Worm (Caenorhabditis elegans) whole organism, L2 larva: ENCODE data around the gene ftr-1.

Source experiments
- F13H6.1 ChIP-seq: sonication (generic microtip); optimal IDR thresholded peaks from 2 replicates; lab custom pipeline; 2016; ENCODE audit warnings: missing genetic modification characterization, missing compliant biosample characterization
- R02D3.7 ChIP-seq: fragments of 150-350 bp; optimal IDR thresholded peaks from 2 replicates; lab custom pipeline; 2014; ENCODE audit warnings: missing biosample characterization, missing genetic modification characterization
- Y55F3AM.14 ChIP-seq: fragments of 200-800 bp; sonication (Bioruptor generic); optimal IDR thresholded peaks from 2 replicates; lab custom pipeline; 2018; ENCODE audit warnings: mild to moderate bottlenecking, missing genetic modification characterization, missing compliant biosample characterization
- alr-1 ChIP-seq: fragments of 150-350 bp; optimal IDR thresholded peaks from 2 replicates; lab custom pipeline; 2014; ENCODE audit warnings: missing biosample characterization, missing genetic modification characterization
- aly-2 ChIP-seq: fragments of 150-350 bp; optimal IDR thresholded peaks from 2 replicates; lab custom pipeline; 2014; ENCODE audit warnings: missing biosample characterization, missing genetic modification characterization
- ama-1 ChIP-seq: fragments of 150-350 bp; optimal IDR thresholded peaks from 2 replicates; lab custom pipeline; 2018; ENCODE audit warnings: inconsistent platforms
- ceh-16 ChIP-seq: fragments of 150-350 bp; optimal IDR thresholded peaks from 2 replicates; lab custom pipeline; 2014; ENCODE audit warnings: missing biosample characterization, missing genetic modification characterization
- ceh-82 ChIP-seq: fragments of 150-350 bp; optimal IDR thresholded peaks from 2 replicates; lab custom pipeline; 2014; ENCODE audit warnings: missing biosample characterization, missing genetic modification characterization
- crh-2 ChIP-seq: sonication (generic microtip); optimal IDR thresholded peaks from 2 replicates; lab custom pipeline; 2017; ENCODE audit warnings: missing biosample characterization, missing genetic modification characterization
- dmd-4 ChIP-seq: sonication (generic microtip); optimal IDR thresholded peaks from 2 replicates; lab custom pipeline; 2017; ENCODE audit warnings: missing biosample characterization, missing genetic modification characterization
- egl-27 ChIP-seq: sonication (generic microtip); optimal IDR thresholded peaks from 3 replicates; lab custom pipeline; 2017; ENCODE audit warnings: missing biosample characterization, missing genetic modification reagents, missing genetic modification characterization
- elt-1 ChIP-seq: fragments of 150-350 bp; optimal IDR thresholded peaks from 2 replicates; lab custom pipeline; 2014; ENCODE audit warnings: missing biosample characterization, missing genetic modification characterization
- elt-3 ChIP-seq: sonication (generic microtip); optimal IDR thresholded peaks from 2 replicates; lab custom pipeline; 2017; ENCODE audit warnings: missing biosample characterization, missing genetic modification characterization
- fos-1 ChIP-seq: fragments of 150-350 bp; optimal IDR thresholded peaks from 2 replicates; lab custom pipeline; 2014; ENCODE audit warnings: missing biosample characterization, missing genetic modification characterization
- gmeb-1 ChIP-seq: fragments of 150-350 bp; optimal IDR thresholded peaks from 2 replicates; lab custom pipeline; 2014; ENCODE audit warnings: missing biosample characterization, missing genetic modification characterization
- lin-11 ChIP-seq: fragments of 150-350 bp; sonication (generic microtip); optimal IDR thresholded peaks from 2 replicates; lab custom pipeline; 2014; ENCODE audit warnings: missing biosample characterization, missing genetic modification characterization, inconsistent platforms, mixed read lengths
- lin-13 ChIP-seq: fragments of 150-350 bp; optimal IDR thresholded peaks from 2 replicates; lab custom pipeline; 2014; ENCODE audit warnings: missing biosample characterization, missing genetic modification reagents, missing genetic modification characterization
- lin-39 ChIP-seq: fragments of 150-350 bp; optimal IDR thresholded peaks from 2 replicates; lab custom pipeline; 2014; ENCODE audit warnings: missing biosample characterization, missing genetic modification reagents, missing genetic modification characterization
- lsy-2 ChIP-seq, 2 experiments: fragments of 150-350 bp in 1 of 2; sonication (generic microtip) in 1 of 2; optimal IDR thresholded peaks; 2 replicates each; lab custom pipeline; 2014 to 2017; ENCODE audit warnings: missing biosample characterization in 2 of 2, missing genetic modification characterization in 2 of 2
- mab-5 ChIP-seq: fragments of 150-350 bp; optimal IDR thresholded peaks from 2 replicates; lab custom pipeline; 2014; ENCODE audit warnings: missing biosample characterization, missing genetic modification characterization
- mbf-1 ChIP-seq: sonication (generic microtip); optimal IDR thresholded peaks from 2 replicates; lab custom pipeline; 2017; ENCODE audit warnings: missing biosample characterization, missing genetic modification characterization
- mdl-1 ChIP-seq, 2 experiments: fragments of 150-350 bp in 1 of 2; sonication (generic microtip) in 1 of 2; optimal IDR thresholded peaks; 2 replicates each; lab custom pipeline; 2017; ENCODE audit warnings: missing biosample characterization in 2 of 2, missing genetic modification characterization in 2 of 2
- nhr-10 ChIP-seq: sonication (generic microtip); optimal IDR thresholded peaks from 2 replicates; lab custom pipeline; 2017; ENCODE audit warnings: missing biosample characterization, missing genetic modification characterization
- nhr-12 ChIP-seq: fragments of 150-350 bp; optimal IDR thresholded peaks from 2 replicates; lab custom pipeline; 2014; ENCODE audit warnings: missing biosample characterization, missing genetic modification characterization
- nhr-129 ChIP-seq: fragments of 150-350 bp; optimal IDR thresholded peaks from 2 replicates; lab custom pipeline; 2014; ENCODE audit warnings: missing biosample characterization, missing genetic modification characterization
- nhr-21 ChIP-seq: fragments of 150-350 bp; optimal IDR thresholded peaks from 2 replicates; lab custom pipeline; 2014; ENCODE audit warnings: missing biosample characterization, missing genetic modification characterization
- nhr-23 ChIP-seq: fragments of 150-350 bp; optimal IDR thresholded peaks from 2 replicates; lab custom pipeline; 2014; ENCODE audit warnings: missing biosample characterization, missing genetic modification reagents, missing genetic modification characterization
- nhr-237 ChIP-seq: fragments of 150-350 bp; optimal IDR thresholded peaks from 2 replicates; lab custom pipeline; 2014; ENCODE audit warnings: missing biosample characterization, missing genetic modification characterization
- nhr-25 ChIP-seq: fragments of 150-350 bp; sonication (generic microtip); optimal IDR thresholded peaks from 3 replicates; lab custom pipeline; 2014; ENCODE audit warnings: missing biosample characterization, missing genetic modification characterization
- nhr-6 ChIP-seq: fragments of 150-350 bp; optimal IDR thresholded peaks from 2 replicates; lab custom pipeline; 2014; ENCODE audit warnings: missing biosample characterization, missing genetic modification characterization
- nhr-77 ChIP-seq: fragments of 150-350 bp; optimal IDR thresholded peaks from 2 replicates; lab custom pipeline; 2014; ENCODE audit warnings: missing biosample characterization, missing genetic modification characterization
- peb-1 ChIP-seq: fragments of 150-350 bp; optimal IDR thresholded peaks from 2 replicates; lab custom pipeline; 2014; ENCODE audit warnings: missing biosample characterization, missing genetic modification characterization
- skn-1 ChIP-seq: sonication (generic microtip); optimal IDR thresholded peaks from 2 replicates; lab custom pipeline; 2017; ENCODE audit warnings: missing biosample characterization, missing genetic modification characterization
- sma-3 ChIP-seq: sonication (generic microtip); optimal IDR thresholded peaks from 2 replicates; lab custom pipeline; 2016; ENCODE audit warnings: missing genetic modification reagents, missing genetic modification characterization, missing compliant biosample characterization
- sma-9 ChIP-seq, 2 experiments: fragments of 150-350 bp in 1 of 2; sonication (generic microtip) in 1 of 2; optimal IDR thresholded peaks; 2 replicates each; lab custom pipeline; 2014 to 2016; ENCODE audit warnings: missing genetic modification characterization in 2 of 2, mild to moderate bottlenecking in 1 of 2, missing biosample characterization in 1 of 2, missing compliant biosample characterization in 1 of 2, missing genetic modification reagents in 1 of 2, moderate library complexity in 1 of 2
- snpc-4 ChIP-seq: fragments of 150-350 bp; optimal IDR thresholded peaks from 2 replicates; lab custom pipeline; 2014; ENCODE audit warnings: missing biosample characterization, missing genetic modification characterization
- unc-39 ChIP-seq: fragments of 150-350 bp; optimal IDR thresholded peaks from 2 replicates; lab custom pipeline; 2014; ENCODE audit warnings: missing biosample characterization, missing genetic modification characterization
- unc-55 ChIP-seq: fragments of 150-350 bp; sonication (generic microtip); optimal IDR thresholded peaks from 3 replicates; lab custom pipeline; 2014; ENCODE audit warnings: missing biosample characterization, missing genetic modification reagents, missing genetic modification characterization
- unc-62 ChIP-seq: fragments of 150-350 bp; optimal IDR thresholded peaks from 2 replicates; lab custom pipeline; 2014; ENCODE audit warnings: missing biosample characterization, missing genetic modification reagents, missing genetic modification characterization
- zag-1 ChIP-seq: fragments of 150-350 bp; optimal IDR thresholded peaks from 2 replicates; lab custom pipeline; 2014; ENCODE audit warnings: missing biosample characterization, missing genetic modification characterization
- ztf-1 ChIP-seq: fragments of 200-800 bp; sonication (Bioruptor generic); conservative IDR thresholded peaks from 2 replicates; pipeline ENCODE4 v1.3.6; 2022; ENCODE audit warnings: missing genetic modification characterization, missing compliant biosample characterization
- ztf-11 ChIP-seq: sonication (generic microtip); optimal IDR thresholded peaks from 2 replicates; lab custom pipeline; 2017; ENCODE audit warnings: missing biosample characterization, missing genetic modification characterization
- ztf-4 ChIP-seq: fragments of 150-350 bp; optimal IDR thresholded peaks from 2 replicates; lab custom pipeline; 2014; ENCODE audit warnings: missing biosample characterization, missing genetic modification characterization

Gene ftr-1

ce11 chrV:20161781-20162289 lies 34.9 kb upstream of the ftr-1 start:
- TF ChIP-seq dmd-4 (tag; lab: Kevin White, UChicago) (no peak), skn-1 (tag; lab: Kevin White, UChicago) (no peak), F13H6.1 (tag; lab: Kevin White, UChicago) (no peak), lin-11 (no peak), nhr-6 (no peak), nhr-77 (tag; lab: Kevin White, UChicago) (no peak), ztf-4 (tag; lab: Kevin White, UChicago) (no peak), nhr-12 (no peak), unc-55 (GFP tag; lab: Kevin White, UChicago) (no peak), nhr-21 (tag; lab: Kevin White, UChicago) (no peak), mbf-1 (tag; lab: Kevin White, UChicago) (no peak)

DNA sequence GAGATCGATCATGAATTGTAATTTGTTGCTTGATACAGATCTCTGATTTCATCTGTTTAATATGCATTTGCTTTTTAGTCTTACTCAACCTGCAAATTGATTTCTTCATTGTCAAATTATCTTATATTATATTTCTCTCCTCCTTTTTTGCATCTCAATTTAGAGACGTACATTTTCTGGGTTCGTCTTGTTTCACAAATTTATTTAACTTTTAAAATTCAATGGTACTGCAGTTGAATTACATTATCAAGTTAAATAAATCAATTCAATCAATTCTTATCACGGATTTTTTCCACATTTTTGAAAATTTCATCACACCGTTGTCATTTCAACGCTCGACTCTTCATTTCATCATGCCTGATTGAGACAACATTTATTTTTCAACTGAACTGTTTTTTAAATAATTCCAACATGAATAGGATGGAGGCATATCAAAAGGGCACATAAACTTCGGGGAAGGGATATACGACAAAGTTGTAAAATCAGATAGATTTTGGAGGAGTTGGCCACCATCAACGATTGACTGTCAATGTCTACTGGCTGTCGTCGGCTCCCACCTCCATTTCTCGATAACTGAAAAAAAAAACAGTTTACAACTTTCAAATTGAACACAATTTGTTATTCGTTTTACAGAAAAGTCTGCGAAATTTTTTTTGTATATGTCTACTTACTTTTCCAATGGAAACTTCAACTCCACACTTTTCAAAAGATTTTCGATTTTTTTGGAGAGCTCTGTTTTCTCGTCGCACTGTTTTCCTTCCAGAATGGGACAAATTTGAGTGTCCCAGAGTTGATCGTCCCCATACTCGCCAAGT lies 34.3 kb upstream of the ftr-1 start:
- peak; percentile 27 for TF ChIP-seq lin-13 (GFP tag; lab: Kevin White, UChicago)
- TF ChIP-seq crh-2, result peak; percentile 30
- TF ChIP-seq nhr-129, result no peak
- peak; percentile 17 for TF ChIP-seq sma-9 (GFP tag; optimal IDR thresholded peaks at IDR 0.05; lab: Kevin White, UChicago)
- TF ChIP-seq sma-9 (tag; optimal IDR thresholded peaks at IDR 0.05; lab: Kevin White, UChicago), result no peak
- TF ChIP-seq ama-1 (lab: Kevin White, UChicago), result peak; percentile 86
- TF ChIP-seq unc-39 (tag; lab: Kevin White, UChicago), result no peak
- TF ChIP-seq gmeb-1, result peak; percentile 73
- peak; percentile 23 for TF ChIP-seq fos-1 (tag; lab: Kevin White, UChicago)
- TF ChIP-seq, all 48 proteins: peak for 6

- TF ChIP-seq ama-1 (lab: Kevin White, UChicago), result peak; percentile 58
- TF ChIP-seq ztf-11 (tag; lab: Kevin White, UChicago), result no peak
- TF ChIP-seq mdl-1 (tag; optimal IDR thresholded peaks at IDR 0.05; lab: Kevin White, UChicago), result no peak
- no peak for TF ChIP-seq elt-1
- TF ChIP-seq, all 48 proteins: peak for 1
These were observed 33.7 kb upstream of the ftr-1 start for ce11 chrV:20163105-20163449.

DNA sequence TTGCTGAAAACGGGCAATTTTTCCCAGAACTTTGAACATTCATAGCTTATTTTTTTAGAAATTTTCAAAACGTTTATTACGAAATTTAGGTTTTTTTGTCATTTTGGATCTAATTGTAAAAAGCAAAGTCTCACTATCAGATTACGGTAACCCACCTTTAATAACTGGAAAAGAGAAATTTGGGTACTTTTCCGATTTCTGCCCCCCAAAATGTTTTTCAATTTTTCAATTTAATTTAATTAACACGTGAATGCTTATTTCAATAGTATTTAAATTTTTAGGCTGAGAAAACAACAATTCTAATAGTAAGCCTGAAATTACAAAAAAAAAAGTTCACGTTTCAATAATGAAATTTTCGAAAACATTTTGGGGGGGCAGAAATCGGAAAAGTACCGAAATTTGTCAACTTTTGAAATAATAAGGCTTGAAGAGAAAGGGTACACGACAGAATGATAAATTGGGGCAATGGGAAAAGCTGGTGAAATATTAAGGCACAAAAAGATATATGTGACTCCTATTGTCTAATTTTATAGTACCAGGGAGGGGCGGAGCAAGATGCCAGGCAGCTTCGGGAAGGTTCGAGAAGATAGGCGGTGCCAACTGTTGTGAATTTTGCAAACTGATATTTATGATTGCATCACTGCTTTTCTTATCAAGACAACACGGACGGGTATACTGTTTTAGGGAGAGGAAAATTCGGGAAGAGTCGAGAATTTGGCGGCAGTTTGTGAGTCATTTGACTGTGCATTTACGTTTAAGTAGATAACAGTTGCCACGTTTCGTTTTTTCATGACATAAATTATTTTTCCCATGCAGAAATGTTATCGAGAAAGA lies 32.5 kb upstream of the ftr-1 start, which contains the start of gene F19B2.5:
F19B2.5 (minus strand) TSS at position 107 of the 834 bp plus-strand sequence.
- TF ChIP-seq R02D3.7 (tag; lab: Kevin White, UChicago) (no peak), gmeb-1 (peak; percentile 63), sma-3 (peak; percentile 65), unc-55 (GFP tag; lab: Kevin White, UChicago) (no peak), nhr-237 (no peak), nhr-129 (peak; percentile 43), nhr-25 (tag; lab: Kevin White, UChicago) (no peak), ztf-11 (tag; lab: Kevin White, UChicago) (no peak), snpc-4 (no peak), peb-1 (tag; lab: Kevin White, UChicago) (no peak), ama-1 (lab: Kevin White, UChicago) (peak; percentile 89), lin-11 (no peak), F13H6.1 (tag; lab: Kevin White, UChicago) (peak; percentile 39), ceh-16 (tag; lab: Kevin White, UChicago) (no peak), Y55F3AM.14 (GFP tag; lab: Kevin White, UChicago) (no peak), alr-1 (no peak), unc-62 (GFP tag; lab: Kevin White, UChicago) (no peak), mab-5 (tag; lab: Kevin White, UChicago) (no peak), sma-9 (GFP tag; optimal IDR thresholded peaks at IDR 0.05; lab: Kevin White, UChicago) (peak; percentile 66), sma-9 (tag; optimal IDR thresholded peaks at IDR 0.05; lab: Kevin White, UChicago) (no peak), ztf-4 (tag; lab: Kevin White, UChicago) (no peak), ztf-1 (GFP tag; lab: Robert Waterston, UW) (no peak), nhr-6 (no peak), zag-1 (no peak), lsy-2 (tag; optimal IDR thresholded peaks at IDR 0.05; lab: Kevin White, UChicago) (peak in 1 of 2 experiments; percentile 35), nhr-10 (tag; lab: Kevin White, UChicago) (peak; percentile 6), nhr-23 (tag; lab: Kevin White, UChicago) (no peak), ceh-82 (tag; lab: Kevin White, UChicago) (no peak), egl-27 (tag; lab: Kevin White, UChicago) (no peak), lin-39 (no peak), dmd-4 (tag; lab: Kevin White, UChicago) (no peak), nhr-77 (tag; lab: Kevin White, UChicago) (no peak), elt-3 (tag; lab: Kevin White, UChicago) (no peak), crh-2 (peak; percentile 95), fos-1 (tag; lab: Kevin White, UChicago) (peak; percentile 69), aly-2 (tag; lab: Kevin White, UChicago) (no peak)
